Worm (Caenorhabditis elegans) whole organism, L2 larva: Measurements from ENCODE around the gene ugt-47.

Experiments
- C34F6.9 ChIP-seq: fragments of 150-350 bp; optimal IDR thresholded peaks from 2 replicates; lab custom pipeline; 2014; ENCODE audit warnings: missing biosample characterization, missing genetic modification characterization
- F13H6.1 ChIP-seq: sonication (generic microtip); optimal IDR thresholded peaks from 2 replicates; lab custom pipeline; 2016; ENCODE audit warnings: missing genetic modification characterization, missing compliant biosample characterization
- R02D3.7 ChIP-seq: fragments of 150-350 bp; optimal IDR thresholded peaks from 2 replicates; lab custom pipeline; 2014; ENCODE audit warnings: missing biosample characterization, missing genetic modification characterization
- ZK546.5 ChIP-seq: sonication (generic microtip); optimal IDR thresholded peaks from 2 replicates; lab custom pipeline; 2017; ENCODE audit warnings: missing biosample characterization, missing genetic modification characterization
- alr-1 ChIP-seq: fragments of 150-350 bp; optimal IDR thresholded peaks from 2 replicates; lab custom pipeline; 2014; ENCODE audit warnings: missing biosample characterization, missing genetic modification characterization
- ama-1 ChIP-seq: fragments of 150-350 bp; optimal IDR thresholded peaks from 2 replicates; lab custom pipeline; 2018; ENCODE audit warnings: inconsistent platforms
- blmp-1 ChIP-seq: sonication (generic microtip); optimal IDR thresholded peaks from 2 replicates; lab custom pipeline; 2017; ENCODE audit warnings: missing genetic modification characterization, mild to moderate bottlenecking, missing compliant biosample characterization, antibody characterized with exemption, moderate library complexity; ENCODE audit not compliant: insufficient read depth
- ceh-82 ChIP-seq: fragments of 150-350 bp; optimal IDR thresholded peaks from 2 replicates; lab custom pipeline; 2014; ENCODE audit warnings: missing biosample characterization, missing genetic modification characterization
- crh-2 ChIP-seq: sonication (generic microtip); optimal IDR thresholded peaks from 2 replicates; lab custom pipeline; 2017; ENCODE audit warnings: missing biosample characterization, missing genetic modification characterization
- egl-27 ChIP-seq: sonication (generic microtip); optimal IDR thresholded peaks from 3 replicates; lab custom pipeline; 2017; ENCODE audit warnings: missing biosample characterization, missing genetic modification reagents, missing genetic modification characterization
- elt-1 ChIP-seq: fragments of 150-350 bp; optimal IDR thresholded peaks from 2 replicates; lab custom pipeline; 2014; ENCODE audit warnings: missing biosample characterization, missing genetic modification characterization
- elt-3 ChIP-seq: sonication (generic microtip); optimal IDR thresholded peaks from 2 replicates; lab custom pipeline; 2017; ENCODE audit warnings: missing biosample characterization, missing genetic modification characterization
- gmeb-1 ChIP-seq: fragments of 150-350 bp; optimal IDR thresholded peaks from 2 replicates; lab custom pipeline; 2014; ENCODE audit warnings: missing biosample characterization, missing genetic modification characterization
- lin-13 ChIP-seq: fragments of 150-350 bp; optimal IDR thresholded peaks from 2 replicates; lab custom pipeline; 2014; ENCODE audit warnings: missing biosample characterization, missing genetic modification reagents, missing genetic modification characterization
- lin-39 ChIP-seq: fragments of 150-350 bp; optimal IDR thresholded peaks from 2 replicates; lab custom pipeline; 2014; ENCODE audit warnings: missing biosample characterization, missing genetic modification reagents, missing genetic modification characterization
- mab-5 ChIP-seq: fragments of 150-350 bp; optimal IDR thresholded peaks from 2 replicates; lab custom pipeline; 2014; ENCODE audit warnings: missing biosample characterization, missing genetic modification characterization
- mbf-1 ChIP-seq: sonication (generic microtip); optimal IDR thresholded peaks from 2 replicates; lab custom pipeline; 2017; ENCODE audit warnings: missing biosample characterization, missing genetic modification characterization
- mdl-1 ChIP-seq, 2 experiments: fragments of 150-350 bp in 1 of 2; sonication (generic microtip) in 1 of 2; optimal IDR thresholded peaks; 2 replicates each; lab custom pipeline; 2017; ENCODE audit warnings: missing biosample characterization in 2 of 2, missing genetic modification characterization in 2 of 2
- nhr-10 ChIP-seq: sonication (generic microtip); optimal IDR thresholded peaks from 2 replicates; lab custom pipeline; 2017; ENCODE audit warnings: missing biosample characterization, missing genetic modification characterization
- nhr-11 ChIP-seq: fragments of 150-350 bp; optimal IDR thresholded peaks from 2 replicates; lab custom pipeline; 2014; ENCODE audit warnings: missing biosample characterization, missing genetic modification characterization
- nhr-12 ChIP-seq: fragments of 150-350 bp; optimal IDR thresholded peaks from 2 replicates; lab custom pipeline; 2014; ENCODE audit warnings: missing biosample characterization, missing genetic modification characterization
- nhr-129 ChIP-seq: fragments of 150-350 bp; optimal IDR thresholded peaks from 2 replicates; lab custom pipeline; 2014; ENCODE audit warnings: missing biosample characterization, missing genetic modification characterization
- nhr-23 ChIP-seq: fragments of 150-350 bp; optimal IDR thresholded peaks from 2 replicates; lab custom pipeline; 2014; ENCODE audit warnings: missing biosample characterization, missing genetic modification reagents, missing genetic modification characterization
- nhr-237 ChIP-seq: fragments of 150-350 bp; optimal IDR thresholded peaks from 2 replicates; lab custom pipeline; 2014; ENCODE audit warnings: missing biosample characterization, missing genetic modification characterization
- nhr-25 ChIP-seq: fragments of 150-350 bp; sonication (generic microtip); optimal IDR thresholded peaks from 3 replicates; lab custom pipeline; 2014; ENCODE audit warnings: missing biosample characterization, missing genetic modification characterization
- nhr-6 ChIP-seq: fragments of 150-350 bp; optimal IDR thresholded peaks from 2 replicates; lab custom pipeline; 2014; ENCODE audit warnings: missing biosample characterization, missing genetic modification characterization
- nhr-77 ChIP-seq: fragments of 150-350 bp; optimal IDR thresholded peaks from 2 replicates; lab custom pipeline; 2014; ENCODE audit warnings: missing biosample characterization, missing genetic modification characterization
- sem-4 ChIP-seq: fragments of 150-350 bp; optimal IDR thresholded peaks from 2 replicates; lab custom pipeline; 2014; ENCODE audit warnings: missing biosample characterization, missing genetic modification reagents, missing genetic modification characterization
- skn-1 ChIP-seq: sonication (generic microtip); optimal IDR thresholded peaks from 2 replicates; lab custom pipeline; 2017; ENCODE audit warnings: missing biosample characterization, missing genetic modification characterization
- snpc-4 ChIP-seq: fragments of 150-350 bp; optimal IDR thresholded peaks from 2 replicates; lab custom pipeline; 2014; ENCODE audit warnings: missing biosample characterization, missing genetic modification characterization
- unc-39 ChIP-seq: fragments of 150-350 bp; optimal IDR thresholded peaks from 2 replicates; lab custom pipeline; 2014; ENCODE audit warnings: missing biosample characterization, missing genetic modification characterization
- unc-55 ChIP-seq: fragments of 150-350 bp; sonication (generic microtip); optimal IDR thresholded peaks from 3 replicates; lab custom pipeline; 2014; ENCODE audit warnings: missing biosample characterization, missing genetic modification reagents, missing genetic modification characterization
- unc-62 ChIP-seq: fragments of 150-350 bp; optimal IDR thresholded peaks from 2 replicates; lab custom pipeline; 2014; ENCODE audit warnings: missing biosample characterization, missing genetic modification reagents, missing genetic modification characterization
- zag-1 ChIP-seq: fragments of 150-350 bp; optimal IDR thresholded peaks from 2 replicates; lab custom pipeline; 2014; ENCODE audit warnings: missing biosample characterization, missing genetic modification characterization
- ztf-1 ChIP-seq: fragments of 200-800 bp; sonication (Bioruptor generic); conservative IDR thresholded peaks from 2 replicates; pipeline ENCODE4 v1.3.6; 2022; ENCODE audit warnings: missing genetic modification characterization, missing compliant biosample characterization
- ztf-11 ChIP-seq: sonication (generic microtip); optimal IDR thresholded peaks from 2 replicates; lab custom pipeline; 2017; ENCODE audit warnings: missing biosample characterization, missing genetic modification characterization
- ztf-4 ChIP-seq: fragments of 150-350 bp; optimal IDR thresholded peaks from 2 replicates; lab custom pipeline; 2014; ENCODE audit warnings: missing biosample characterization, missing genetic modification characterization

The ugt-47 gene

ce11 chrV:10081636-10082035 lies 16.8 kb downstream of the ugt-47 start, which contains the start of gene nhr-205:
TSS of gene nhr-205 (minus strand) at chrV:10081776.
- TF ChIP-seq elt-1 (tag; lab: Kevin White, UChicago) (no peak), sem-4 (tag; lab: Kevin White, UChicago) (no peak), lin-13 (GFP tag; lab: Kevin White, UChicago) (no peak), alr-1 (tag; lab: Kevin White, UChicago) (no peak), snpc-4 (no peak), ztf-4 (no peak), nhr-129 (tag; lab: Kevin White, UChicago) (no peak), unc-39 (tag; lab: Kevin White, UChicago) (no peak), nhr-237 (tag; lab: Kevin White, UChicago) (no peak), blmp-1 (tag; lab: Kevin White, UChicago) (no peak), lin-39 (no peak), unc-62 (GFP tag; lab: Kevin White, UChicago) (no peak), nhr-25 (tag; lab: Kevin White, UChicago) (no peak), unc-55 (GFP tag; lab: Kevin White, UChicago) (no peak), nhr-23 (no peak), zag-1 (tag; lab: Kevin White, UChicago) (no peak), egl-27 (no peak)

DNA sequence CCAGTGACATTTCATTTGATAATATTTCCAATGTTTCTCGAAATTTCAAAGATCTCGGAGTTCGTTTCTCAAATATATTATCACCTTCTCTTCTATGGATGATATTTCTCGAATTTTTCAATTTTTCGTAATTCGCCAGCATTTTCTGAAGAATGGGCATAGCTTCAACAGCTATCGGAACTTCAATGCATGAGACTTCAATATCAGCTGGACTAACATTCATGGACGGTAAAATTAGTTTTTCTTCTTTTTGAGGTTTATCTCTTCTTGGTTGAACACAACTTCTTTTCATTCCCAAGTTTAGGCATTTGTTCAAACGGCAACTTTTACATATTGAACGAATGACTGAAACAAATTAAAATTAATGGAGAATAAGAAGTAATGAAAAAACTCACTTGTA lies 17.5 kb downstream of the ugt-47 start:
- TF ChIP-seq blmp-1 (tag; lab: Kevin White, UChicago) (no peak), nhr-77 (no peak), unc-39 (tag; lab: Kevin White, UChicago) (no peak), nhr-11 (tag; lab: Kevin White, UChicago) (no peak)

ce11 chrV:10078244-10078643 lies 20.2 kb downstream of the ugt-47 start, which contains the start of gene R04B5.1:
TSS of gene R04B5.1 (minus strand) at chrV:10078344.
- TF ChIP-seq nhr-11 (tag; lab: Kevin White, UChicago) (no peak), gmeb-1 (tag; lab: Kevin White, UChicago) (no peak), unc-55 (GFP tag; lab: Kevin White, UChicago) (no peak), ztf-11 (tag; lab: Kevin White, UChicago) (no peak), unc-39 (tag; lab: Kevin White, UChicago) (no peak), blmp-1 (tag; lab: Kevin White, UChicago) (no peak), egl-27 (no peak), elt-3 (tag; lab: Kevin White, UChicago) (no peak), nhr-25 (tag; lab: Kevin White, UChicago) (no peak), ama-1 (lab: Kevin White, UChicago) (no peak), nhr-6 (tag; lab: Kevin White, UChicago) (no peak)

ce11 chrV:10075441-10075840 lies 23.0 kb downstream of the ugt-47 start, which contains the start of gene F57A8.7:
TSS of gene F57A8.7 (plus strand) at chrV:10075741.
- no peak for TF ChIP-seq nhr-11 (tag; lab: Kevin White, UChicago)
- TF ChIP-seq nhr-23: no peak
- no peak for TF ChIP-seq ZK546.5 (tag; lab: Kevin White, UChicago)
- no peak for TF ChIP-seq zag-1 (tag; lab: Kevin White, UChicago)
- no peak for TF ChIP-seq ztf-1 (GFP tag; lab: Robert Waterston, UW)
- TF ChIP-seq mdl-1 (tag; optimal IDR thresholded peaks at IDR 0.05; lab: Kevin White, UChicago): no peak
- no peak for TF ChIP-seq nhr-10 (tag; lab: Kevin White, UChicago)
- TF ChIP-seq elt-1 (tag; lab: Kevin White, UChicago): no peak
- TF ChIP-seq unc-55 (GFP tag; lab: Kevin White, UChicago): no peak
- no peak for TF ChIP-seq nhr-12 (tag; lab: Kevin White, UChicago)
- no peak for TF ChIP-seq mab-5 (tag; lab: Kevin White, UChicago)
- no peak for TF ChIP-seq skn-1
- TF ChIP-seq lin-13 (GFP tag; lab: Kevin White, UChicago): no peak
- no peak for TF ChIP-seq R02D3.7 (tag; lab: Kevin White, UChicago)
- TF ChIP-seq mbf-1: no peak
- TF ChIP-seq nhr-6 (tag; lab: Kevin White, UChicago): no peak
- no peak for TF ChIP-seq F13H6.1
- TF ChIP-seq egl-27: no peak
- TF ChIP-seq ceh-82: no peak

DNA sequence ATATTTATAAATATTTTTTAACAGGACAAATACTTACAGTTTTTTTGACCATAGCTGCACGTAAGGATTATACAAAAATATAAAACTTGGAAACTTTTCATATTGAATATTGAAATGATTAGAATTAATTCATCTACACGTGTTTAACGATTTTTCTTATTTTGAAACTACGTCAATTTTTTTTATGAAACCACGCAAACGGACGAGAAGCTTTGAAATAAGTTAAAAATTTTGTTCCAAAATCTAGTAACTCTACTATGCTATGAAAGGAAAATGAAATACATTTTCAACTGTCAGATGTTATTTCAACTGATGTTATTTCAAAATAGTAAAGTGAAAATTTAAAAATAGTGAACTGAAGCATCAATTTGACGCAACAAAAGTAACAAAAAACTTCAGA lies 24.6 kb downstream of the ugt-47 start, which contains the start of gene F57A8.6:
TSS of gene F57A8.6 (minus strand) at position 101 of the 400 bp plus-strand sequence.
- TF ChIP-seq mbf-1 (no peak), crh-2 (tag; lab: Kevin White, UChicago) (no peak), mdl-1 (tag; optimal IDR thresholded peaks at IDR 0.05; lab: Kevin White, UChicago) (no peak), C34F6.9 (tag; lab: Kevin White, UChicago) (no peak)
